Worm (Caenorhabditis elegans) whole organism, L2 larva: Measurements from ENCODE around the gene T08A9.13.

ENCODE experiments used
- C34F6.9 ChIP-seq: fragments of 150-350 bp; optimal IDR thresholded peaks from 2 replicates; lab custom pipeline; 2014; ENCODE audit warnings: missing biosample characterization, missing genetic modification characterization
- F13H6.1 ChIP-seq: sonication (generic microtip); optimal IDR thresholded peaks from 2 replicates; lab custom pipeline; 2016; ENCODE audit warnings: missing genetic modification characterization, missing compliant biosample characterization
- R02D3.7 ChIP-seq: fragments of 150-350 bp; optimal IDR thresholded peaks from 2 replicates; lab custom pipeline; 2014; ENCODE audit warnings: missing biosample characterization, missing genetic modification characterization
- ZK546.5 ChIP-seq: sonication (generic microtip); optimal IDR thresholded peaks from 2 replicates; lab custom pipeline; 2017; ENCODE audit warnings: missing biosample characterization, missing genetic modification characterization
- aly-2 ChIP-seq: fragments of 150-350 bp; optimal IDR thresholded peaks from 2 replicates; lab custom pipeline; 2014; ENCODE audit warnings: missing biosample characterization, missing genetic modification characterization
- ama-1 ChIP-seq: fragments of 150-350 bp; optimal IDR thresholded peaks from 2 replicates; lab custom pipeline; 2018; ENCODE audit warnings: inconsistent platforms
- blmp-1 ChIP-seq: sonication (generic microtip); optimal IDR thresholded peaks from 2 replicates; lab custom pipeline; 2017; ENCODE audit warnings: missing genetic modification characterization, mild to moderate bottlenecking, missing compliant biosample characterization, antibody characterized with exemption, moderate library complexity; ENCODE audit not compliant: insufficient read depth
- ceh-16 ChIP-seq: fragments of 150-350 bp; optimal IDR thresholded peaks from 2 replicates; lab custom pipeline; 2014; ENCODE audit warnings: missing biosample characterization, missing genetic modification characterization
- ceh-82 ChIP-seq: fragments of 150-350 bp; optimal IDR thresholded peaks from 2 replicates; lab custom pipeline; 2014; ENCODE audit warnings: missing biosample characterization, missing genetic modification characterization
- dmd-4 ChIP-seq: sonication (generic microtip); optimal IDR thresholded peaks from 2 replicates; lab custom pipeline; 2017; ENCODE audit warnings: missing biosample characterization, missing genetic modification characterization
- fos-1 ChIP-seq: fragments of 150-350 bp; optimal IDR thresholded peaks from 2 replicates; lab custom pipeline; 2014; ENCODE audit warnings: missing biosample characterization, missing genetic modification characterization
- gmeb-1 ChIP-seq: fragments of 150-350 bp; optimal IDR thresholded peaks from 2 replicates; lab custom pipeline; 2014; ENCODE audit warnings: missing biosample characterization, missing genetic modification characterization
- lin-11 ChIP-seq: fragments of 150-350 bp; sonication (generic microtip); optimal IDR thresholded peaks from 2 replicates; lab custom pipeline; 2014; ENCODE audit warnings: missing biosample characterization, missing genetic modification characterization, inconsistent platforms, mixed read lengths
- lin-13 ChIP-seq: fragments of 150-350 bp; optimal IDR thresholded peaks from 2 replicates; lab custom pipeline; 2014; ENCODE audit warnings: missing biosample characterization, missing genetic modification reagents, missing genetic modification characterization
- lin-39 ChIP-seq: fragments of 150-350 bp; optimal IDR thresholded peaks from 2 replicates; lab custom pipeline; 2014; ENCODE audit warnings: missing biosample characterization, missing genetic modification reagents, missing genetic modification characterization
- mab-5 ChIP-seq: fragments of 150-350 bp; optimal IDR thresholded peaks from 2 replicates; lab custom pipeline; 2014; ENCODE audit warnings: missing biosample characterization, missing genetic modification characterization
- mbf-1 ChIP-seq: sonication (generic microtip); optimal IDR thresholded peaks from 2 replicates; lab custom pipeline; 2017; ENCODE audit warnings: missing biosample characterization, missing genetic modification characterization
- mdl-1 ChIP-seq, 2 experiments: fragments of 150-350 bp in 1 of 2; sonication (generic microtip) in 1 of 2; optimal IDR thresholded peaks; 2 replicates each; lab custom pipeline; 2017; ENCODE audit warnings: missing biosample characterization in 2 of 2, missing genetic modification characterization in 2 of 2
- nhr-10 ChIP-seq: sonication (generic microtip); optimal IDR thresholded peaks from 2 replicates; lab custom pipeline; 2017; ENCODE audit warnings: missing biosample characterization, missing genetic modification characterization
- nhr-11 ChIP-seq: fragments of 150-350 bp; optimal IDR thresholded peaks from 2 replicates; lab custom pipeline; 2014; ENCODE audit warnings: missing biosample characterization, missing genetic modification characterization
- nhr-21 ChIP-seq: fragments of 150-350 bp; optimal IDR thresholded peaks from 2 replicates; lab custom pipeline; 2014; ENCODE audit warnings: missing biosample characterization, missing genetic modification characterization
- nhr-25 ChIP-seq: fragments of 150-350 bp; sonication (generic microtip); optimal IDR thresholded peaks from 3 replicates; lab custom pipeline; 2014; ENCODE audit warnings: missing biosample characterization, missing genetic modification characterization
- nhr-6 ChIP-seq: fragments of 150-350 bp; optimal IDR thresholded peaks from 2 replicates; lab custom pipeline; 2014; ENCODE audit warnings: missing biosample characterization, missing genetic modification characterization
- nhr-77 ChIP-seq: fragments of 150-350 bp; optimal IDR thresholded peaks from 2 replicates; lab custom pipeline; 2014; ENCODE audit warnings: missing biosample characterization, missing genetic modification characterization
- peb-1 ChIP-seq: fragments of 150-350 bp; optimal IDR thresholded peaks from 2 replicates; lab custom pipeline; 2014; ENCODE audit warnings: missing biosample characterization, missing genetic modification characterization
- sem-4 ChIP-seq: fragments of 150-350 bp; optimal IDR thresholded peaks from 2 replicates; lab custom pipeline; 2014; ENCODE audit warnings: missing biosample characterization, missing genetic modification reagents, missing genetic modification characterization
- skn-1 ChIP-seq: sonication (generic microtip); optimal IDR thresholded peaks from 2 replicates; lab custom pipeline; 2017; ENCODE audit warnings: missing biosample characterization, missing genetic modification characterization
- sma-9 ChIP-seq, 2 experiments: fragments of 150-350 bp in 1 of 2; sonication (generic microtip) in 1 of 2; optimal IDR thresholded peaks; 2 replicates each; lab custom pipeline; 2014 to 2016; ENCODE audit warnings: missing genetic modification characterization in 2 of 2, mild to moderate bottlenecking in 1 of 2, missing biosample characterization in 1 of 2, missing compliant biosample characterization in 1 of 2, missing genetic modification reagents in 1 of 2, moderate library complexity in 1 of 2
- snpc-4 ChIP-seq: fragments of 150-350 bp; optimal IDR thresholded peaks from 2 replicates; lab custom pipeline; 2014; ENCODE audit warnings: missing biosample characterization, missing genetic modification characterization
- unc-39 ChIP-seq: fragments of 150-350 bp; optimal IDR thresholded peaks from 2 replicates; lab custom pipeline; 2014; ENCODE audit warnings: missing biosample characterization, missing genetic modification characterization
- zag-1 ChIP-seq: fragments of 150-350 bp; optimal IDR thresholded peaks from 2 replicates; lab custom pipeline; 2014; ENCODE audit warnings: missing biosample characterization, missing genetic modification characterization
- ztf-11 ChIP-seq: sonication (generic microtip); optimal IDR thresholded peaks from 2 replicates; lab custom pipeline; 2017; ENCODE audit warnings: missing biosample characterization, missing genetic modification characterization
- ztf-4 ChIP-seq: fragments of 150-350 bp; optimal IDR thresholded peaks from 2 replicates; lab custom pipeline; 2014; ENCODE audit warnings: missing biosample characterization, missing genetic modification characterization

The T08A9.13 gene

ce11 chrX:7283136-7283535 lies 39.1 kb downstream of the T08A9.13 start:
- TF ChIP-seq gmeb-1 (tag; lab: Kevin White, UChicago) = no peak
- no peak for TF ChIP-seq nhr-77 (tag; lab: Kevin White, UChicago)
- TF ChIP-seq fos-1 (tag; lab: Kevin White, UChicago) = no peak
- TF ChIP-seq ZK546.5 (tag; lab: Kevin White, UChicago) = no peak
- TF ChIP-seq ama-1 = no peak
- no peak for TF ChIP-seq R02D3.7 (tag; lab: Kevin White, UChicago)
- TF ChIP-seq mdl-1 (tag; optimal IDR thresholded peaks at IDR 0.05; lab: Kevin White, UChicago) = no peak
- no peak for TF ChIP-seq skn-1 (tag; lab: Kevin White, UChicago)
- no peak for TF ChIP-seq lin-13 (GFP tag; lab: Kevin White, UChicago)
- TF ChIP-seq sma-9 (GFP tag; optimal IDR thresholded peaks at IDR 0.05; lab: Kevin White, UChicago) = no peak
- TF ChIP-seq sma-9 (tag; optimal IDR thresholded peaks at IDR 0.05; lab: Kevin White, UChicago) = no peak
- TF ChIP-seq lin-39 (tag; lab: Kevin White, UChicago) = no peak
- no peak for TF ChIP-seq ceh-16 (tag; lab: Kevin White, UChicago)
- no peak for TF ChIP-seq ceh-82
- TF ChIP-seq lin-11 (tag; lab: Kevin White, UChicago) = no peak
- TF ChIP-seq nhr-25 (tag; lab: Kevin White, UChicago) = no peak
- TF ChIP-seq peb-1 (tag; lab: Kevin White, UChicago) = no peak
- no peak for TF ChIP-seq unc-39
- TF ChIP-seq zag-1 (tag; lab: Kevin White, UChicago) = no peak
- TF ChIP-seq ztf-4 (tag; lab: Kevin White, UChicago) = no peak

- TF ChIP-seq nhr-6 (tag; lab: Kevin White, UChicago) (no peak), nhr-11 (tag; lab: Kevin White, UChicago) (no peak), blmp-1 (no peak), lin-11 (tag; lab: Kevin White, UChicago) (peak; percentile 12), C34F6.9 (peak; percentile 30)
Observed at ce11 chrX:7281347-7281746, 40.9 kb downstream of the T08A9.13 start.

- TF ChIP-seq mdl-1 (tag; optimal IDR thresholded peaks at IDR 0.05; lab: Kevin White, UChicago) (no peak), ZK546.5 (tag; lab: Kevin White, UChicago) (no peak), F13H6.1 (tag; lab: Kevin White, UChicago) (no peak), dmd-4 (tag; lab: Kevin White, UChicago) (no peak), nhr-10 (no peak)
Observed at ce11 chrX:7279671-7280389, 42.4 kb downstream of the T08A9.13 start, which contains the start of gene unc-10. unc-10 (minus strand) TSS chrX:7280322.

ce11 chrX:7278095-7278494 lies 44.1 kb downstream of the T08A9.13 start:
- TF ChIP-seq nhr-77 (tag; lab: Kevin White, UChicago) (no peak), skn-1 (tag; lab: Kevin White, UChicago) (no peak), mbf-1 (tag; lab: Kevin White, UChicago) (no peak), snpc-4 (no peak), ztf-11 (tag; lab: Kevin White, UChicago) (no peak)

- TF ChIP-seq lin-39 (tag; lab: Kevin White, UChicago) = no peak
- TF ChIP-seq zag-1 (tag; lab: Kevin White, UChicago) = no peak
- no peak for TF ChIP-seq fos-1 (tag; lab: Kevin White, UChicago)
- TF ChIP-seq lin-13 (GFP tag; lab: Kevin White, UChicago) = no peak
- TF ChIP-seq sma-9 (GFP tag; optimal IDR thresholded peaks at IDR 0.05; lab: Kevin White, UChicago) = no peak
- no peak for TF ChIP-seq sma-9 (tag; optimal IDR thresholded peaks at IDR 0.05; lab: Kevin White, UChicago)
- TF ChIP-seq aly-2 (tag; lab: Kevin White, UChicago) = no peak
- no peak for TF ChIP-seq sem-4 (tag; lab: Kevin White, UChicago)
- TF ChIP-seq nhr-11 (tag; lab: Kevin White, UChicago) = no peak
- no peak for TF ChIP-seq nhr-21 (tag; lab: Kevin White, UChicago)
- no peak for TF ChIP-seq ztf-4 (tag; lab: Kevin White, UChicago)
- no peak for TF ChIP-seq mab-5 (tag; lab: Kevin White, UChicago)
- no peak for TF ChIP-seq ztf-11 (tag; lab: Kevin White, UChicago)
Observed at ce11 chrX:7271968-7272367, 50.3 kb downstream of the T08A9.13 start, which contains the start of gene F46H5.11. F46H5.11 (minus strand) TSS chrX:7272068.
